Fruit fly (Drosophila melanogaster) whole organism, prepupa: ENCODE results near the gene FucTB.
A peak's percentile ranks its signal among the peaks of the same experiment; 100 is the strongest.

Source experiments
- CG10631 ChIP-seq: fragments of 200-800 bp; sonication (Bioruptor generic); optimal IDR thresholded peaks from 2 replicates; lab custom pipeline; 2016; ENCODE audit warnings: missing biosample characterization, missing genetic modification characterization
- CG10669 ChIP-seq: fragments of 200-800 bp; sonication (Bioruptor generic); optimal IDR thresholded peaks from 3 replicates; lab custom pipeline; 2018; ENCODE audit warnings: missing biosample characterization, mild to moderate bottlenecking, missing genetic modification characterization, moderate library complexity
- CG11294 ChIP-seq: fragments of 200-800 bp; sonication (Bioruptor generic); IDR thresholded peaks from 2 replicates; pipeline ENCODE4 v1.3.6; 2022; ENCODE audit warnings: missing biosample characterization, missing genetic modification characterization
- CG11762 ChIP-seq: fragments of 200-800 bp; sonication (Bioruptor generic); optimal IDR thresholded peaks from 3 replicates; lab custom pipeline; 2016; ENCODE audit warnings: missing biosample characterization, missing genetic modification characterization; ENCODE audit not compliant: insufficient read depth
- CG16779 ChIP-seq: fragments of 200-800 bp; sonication (Bioruptor generic); optimal IDR thresholded peaks from 3 replicates; lab custom pipeline; 2017; ENCODE audit warnings: missing biosample characterization, mild to moderate bottlenecking, missing genetic modification characterization
- CG3032 ChIP-seq: fragments of 200-800 bp; optimal IDR thresholded peaks from 2 replicates; lab custom pipeline; 2019; ENCODE audit warnings: missing biosample characterization, mild to moderate bottlenecking, missing genetic modification characterization, moderate library complexity
- CG31627 ChIP-seq: fragments of 200-800 bp; sonication (Bioruptor generic); optimal IDR thresholded peaks from 3 replicates; lab custom pipeline; 2016; ENCODE audit warnings: missing biosample characterization, missing genetic modification characterization
- CG3919 ChIP-seq: fragments of 200-800 bp; sonication (Bioruptor generic); optimal IDR thresholded peaks from 3 replicates; lab custom pipeline; 2016; ENCODE audit warnings: missing biosample characterization, missing genetic modification characterization
- CG6276 ChIP-seq: fragments of 200-800 bp; sonication (Bioruptor generic); optimal IDR thresholded peaks from 2 replicates; lab custom pipeline; 2017; ENCODE audit warnings: missing biosample characterization, mild to moderate bottlenecking, missing genetic modification characterization
- CG6792 ChIP-seq: fragments of 200-800 bp; sonication (Bioruptor generic); optimal IDR thresholded peaks from 3 replicates; lab custom pipeline; 2016; ENCODE audit warnings: missing biosample characterization, missing genetic modification characterization
- CG6808 ChIP-seq: fragments of 200-800 bp; sonication (Bioruptor generic); optimal IDR thresholded peaks from 3 replicates; lab custom pipeline; 2017; ENCODE audit warnings: missing biosample characterization, missing genetic modification characterization, mild to moderate bottlenecking, moderate library complexity, missing genetic modification reagents
- CG6854 ChIP-seq: fragments of 200-800 bp; sonication (Bioruptor generic); optimal IDR thresholded peaks from 2 replicates; lab custom pipeline; 2017; ENCODE audit warnings: missing biosample characterization, mild to moderate bottlenecking, missing genetic modification characterization
- CG7368 ChIP-seq: fragments of 200-800 bp; sonication (Bioruptor generic); optimal IDR thresholded peaks from 3 replicates; lab custom pipeline; 2016; ENCODE audit warnings: missing biosample characterization, missing genetic modification characterization
- CG8319 ChIP-seq: fragments of 200-800 bp; sonication (Bioruptor generic); optimal IDR thresholded peaks from 3 replicates; lab custom pipeline; 2016; ENCODE audit warnings: missing biosample characterization, missing genetic modification characterization
- Eip75B ChIP-seq: fragments of 200-800 bp; sonication (Bioruptor generic); optimal IDR thresholded peaks from 3 replicates; lab custom pipeline; 2016; ENCODE audit warnings: missing biosample characterization, missing genetic modification characterization
- Eip78C ChIP-seq: fragments of 200-800 bp; sonication (Bioruptor generic); peaks from one replicate; lab custom pipeline; 2016; ENCODE audit warnings: missing biosample characterization, missing genetic modification characterization
- Hr38 ChIP-seq: sonication (Bioruptor generic); optimal IDR thresholded peaks from 2 replicates; lab custom pipeline; 2016; ENCODE audit warnings: missing biosample characterization, missing genetic modification characterization
- Hr39 ChIP-seq: fragments of 200-800 bp; sonication (Bioruptor generic); optimal IDR thresholded peaks from 2 replicates; lab custom pipeline; 2016; ENCODE audit warnings: missing biosample characterization, missing genetic modification characterization
- Lpt ChIP-seq: fragments of 200-800 bp; sonication (Bioruptor generic); optimal IDR thresholded peaks from 3 replicates; lab custom pipeline; 2016; ENCODE audit warnings: missing biosample characterization, missing genetic modification characterization
- Met ChIP-seq: fragments of 200-800 bp; sonication (Bioruptor generic); optimal IDR thresholded peaks from 3 replicates; lab custom pipeline; 2016; ENCODE audit warnings: missing biosample characterization, missing genetic modification characterization
- OdsH ChIP-seq: fragments of 200-800 bp; sonication (Bioruptor generic); optimal IDR thresholded peaks from 3 replicates; lab custom pipeline; 2016; ENCODE audit warnings: missing biosample characterization, missing genetic modification characterization
- Smox ChIP-seq: fragments of 200-800 bp; sonication (Bioruptor generic); optimal IDR thresholded peaks from 3 replicates; lab custom pipeline; 2016; ENCODE audit warnings: missing biosample characterization, missing genetic modification characterization
- Sox102F ChIP-seq: fragments of 200-800 bp; sonication (Bioruptor generic); optimal IDR thresholded peaks from 2 replicates; lab custom pipeline; 2016; ENCODE audit warnings: missing biosample characterization, mild to moderate bottlenecking, missing genetic modification characterization
- Sox14 ChIP-seq: fragments of 200-800 bp; sonication (Bioruptor generic); optimal IDR thresholded peaks from 3 replicates; lab custom pipeline; 2016; ENCODE audit warnings: missing biosample characterization, missing genetic modification characterization
- dsx ChIP-seq: fragments of 200-800 bp; optimal IDR thresholded peaks from 3 replicates; lab custom pipeline; 2019; ENCODE audit warnings: missing biosample characterization, mild to moderate bottlenecking, missing genetic modification characterization, moderate library complexity; ENCODE audit not compliant: poor library complexity, severe bottlenecking
- eg ChIP-seq: fragments of 200-800 bp; sonication (Bioruptor generic); IDR thresholded peaks from 3 replicates; pipeline ENCODE4 v1.3.6; 2022; ENCODE audit warnings: missing biosample characterization, missing genetic modification characterization
- esn ChIP-seq: fragments of 200-800 bp; sonication (Bioruptor generic); optimal IDR thresholded peaks from 2 replicates; lab custom pipeline; 2016; ENCODE audit warnings: missing biosample characterization, mild to moderate bottlenecking, missing genetic modification characterization, moderate library complexity
- fd59A ChIP-seq: fragments of 200-800 bp; sonication (Bioruptor generic); optimal IDR thresholded peaks from 2 replicates; lab custom pipeline; 2017; ENCODE audit warnings: missing biosample characterization, mild to moderate bottlenecking, missing genetic modification characterization, missing genetic modification reagents
- fkh ChIP-seq: fragments of 200-800 bp; sonication (Bioruptor generic); optimal IDR thresholded peaks from 3 replicates; lab custom pipeline; 2017; ENCODE audit warnings: missing biosample characterization, mild to moderate bottlenecking, missing genetic modification characterization, moderate library complexity
- lz ChIP-seq: fragments of 200-800 bp; sonication (Bioruptor generic); optimal IDR thresholded peaks from 3 replicates; lab custom pipeline; 2016; ENCODE audit warnings: missing biosample characterization, missing genetic modification characterization
- net ChIP-seq: fragments of 200-800 bp; sonication (Bioruptor generic); optimal IDR thresholded peaks from 3 replicates; lab custom pipeline; 2016; ENCODE audit warnings: missing biosample characterization, missing genetic modification characterization
- ss ChIP-seq, 2 experiments: fragments of 200-800 bp; sonication (Bioruptor generic); optimal IDR thresholded peaks; 2 replicates in 1 of 2; 3 replicates in 1 of 2; lab custom pipeline; 2017 to 2018; ENCODE audit warnings: mild to moderate bottlenecking in 2 of 2, missing biosample characterization in 2 of 2, missing genetic modification characterization in 2 of 2, moderate library complexity in 1 of 2
- topi ChIP-seq: fragments of 200-800 bp; sonication (Bioruptor generic); optimal IDR thresholded peaks from 3 replicates; lab custom pipeline; 2016; ENCODE audit warnings: missing biosample characterization, missing genetic modification characterization
- vri ChIP-seq: fragments of 200-800 bp; sonication (Bioruptor generic); optimal IDR thresholded peaks from 3 replicates; lab custom pipeline; 2016; ENCODE audit warnings: missing biosample characterization, mild to moderate bottlenecking, missing genetic modification characterization

Gene FucTB

DNA sequence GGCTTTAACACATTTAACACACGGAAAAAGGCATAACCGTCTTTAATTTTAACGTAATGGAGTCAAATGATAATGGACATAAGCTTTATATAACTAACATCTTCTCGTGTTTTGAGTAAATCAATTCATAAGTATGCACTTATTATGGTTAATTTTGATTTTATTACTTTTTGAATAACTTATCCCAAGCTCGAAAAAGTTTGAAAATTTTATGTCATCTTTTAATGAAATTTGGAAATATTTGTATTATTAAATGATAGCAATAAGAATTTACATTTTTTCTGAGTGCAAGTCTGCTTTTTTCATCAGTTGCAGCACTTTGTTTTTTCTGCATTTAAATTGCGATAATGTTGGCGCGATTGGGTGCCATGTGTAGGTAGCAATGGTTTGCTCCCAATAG is 17.0 kb upstream of the FucTB start (continued):
- TF ChIP-seq CG6792 (peak; percentile 39), Met (GFP tag; lab: Kevin White, UChicago) (peak; percentile 70), Eip75B (peak; percentile 57), CG6854 (GFP tag; lab: Kevin White, UChicago) (no peak), CG3032 (tag; lab: Kevin White, UChicago) (peak; percentile 53), CG3919 (GFP tag; lab: Kevin White, UChicago) (peak; percentile 70), CG6808 (GFP tag; lab: Kevin White, UChicago) (peak; percentile 45), lz (GFP tag; lab: Kevin White, UChicago) (peak; percentile 50), Hr39 (GFP tag; lab: Kevin White, UChicago) (peak; percentile 33), Sox102F (GFP tag; lab: Kevin White, UChicago) (peak; percentile 42), CG10631 (peak; percentile 68), topi (GFP tag; lab: Kevin White, UChicago) (peak; percentile 53), CG10669 (peak; percentile 55), CG31627 (peak; percentile 42), ss (GFP tag; optimal IDR thresholded peaks at IDR 0.05; lab: Kevin White, UChicago) (peak; percentile 10 to 41), OdsH (GFP tag; lab: Kevin White, UChicago) (peak; percentile 72), Hr38 (GFP tag; lab: Kevin White, UChicago) (no peak), eg (GFP tag; lab: Robert Waterston, UW) (peak; percentile 82), esn (GFP tag; lab: Kevin White, UChicago) (peak; percentile 74), Eip78C (peak; percentile 91)

DNA sequence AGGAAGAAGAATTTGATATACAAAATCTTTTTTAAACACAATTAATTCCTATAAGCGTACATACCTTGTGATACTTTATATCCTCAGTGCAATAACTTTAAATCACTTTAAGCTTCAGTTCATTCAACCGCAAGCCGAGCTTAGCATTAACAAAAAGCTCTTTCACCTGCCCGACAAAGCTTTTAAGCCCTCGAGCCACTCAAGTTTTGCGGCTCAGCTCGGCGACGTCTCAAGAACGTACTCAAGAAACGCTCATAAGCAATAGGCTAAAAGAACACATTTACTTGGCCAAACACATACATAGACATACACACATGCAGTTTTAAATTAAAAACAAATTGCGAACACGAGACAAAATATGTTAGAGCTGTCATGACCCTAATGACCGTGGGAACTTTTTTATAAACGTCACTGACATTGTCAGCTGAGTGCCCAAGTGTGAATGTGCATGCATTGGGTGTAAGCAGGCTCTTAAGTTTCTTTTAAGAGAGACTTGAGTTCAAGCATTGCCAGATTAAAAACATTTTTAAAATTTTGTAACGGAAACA is 15.6 kb upstream of the FucTB start:
- peak; percentile 26 for TF ChIP-seq dsx (GFP tag; lab: Kevin White, UChicago)
- TF ChIP-seq vri (GFP tag; lab: Kevin White, UChicago) = no peak
- TF ChIP-seq Eip78C = peak; percentile 42
- TF ChIP-seq ss (GFP tag; optimal IDR thresholded peaks at IDR 0.05; lab: Kevin White, UChicago) = no peak
- no peak for TF ChIP-seq CG11762 (GFP tag; lab: Kevin White, UChicago)
- no peak for TF ChIP-seq fkh (GFP tag; lab: Kevin White, UChicago)
- no peak for TF ChIP-seq CG6854 (GFP tag; lab: Kevin White, UChicago)
- TF ChIP-seq CG11294 (GFP tag; lab: Robert Waterston, UW) = no peak
- no peak for TF ChIP-seq CG7368
- TF ChIP-seq, all 60 proteins: peak for 2

DNA sequence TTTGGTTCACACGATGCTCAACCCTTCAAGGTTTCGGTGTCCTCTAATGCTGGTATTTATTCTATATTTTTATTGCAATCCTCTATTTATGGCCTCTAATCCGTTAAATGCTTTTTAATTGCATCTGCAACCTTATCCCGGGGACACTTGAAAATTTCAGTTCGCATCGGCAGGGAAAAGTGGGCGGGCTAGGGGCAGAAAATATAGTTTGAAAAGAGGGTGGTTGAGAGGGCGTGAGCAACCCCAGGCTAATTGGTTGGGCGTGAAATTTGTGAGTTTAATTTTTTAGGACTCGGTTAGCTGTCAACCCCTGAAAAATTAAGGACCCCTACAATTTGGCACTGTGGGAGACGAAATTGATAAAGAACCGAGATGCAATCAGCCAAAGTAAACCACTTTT is 14.9 kb upstream of the FucTB start:
- TF ChIP-seq fkh (GFP tag; lab: Kevin White, UChicago) (no peak), Lpt (GFP tag; lab: Kevin White, UChicago) (no peak), CG10631 (no peak), CG6276 (no peak), vri (GFP tag; lab: Kevin White, UChicago) (no peak)
- TF ChIP-seq, all 60 proteins: peak for 0

DNA sequence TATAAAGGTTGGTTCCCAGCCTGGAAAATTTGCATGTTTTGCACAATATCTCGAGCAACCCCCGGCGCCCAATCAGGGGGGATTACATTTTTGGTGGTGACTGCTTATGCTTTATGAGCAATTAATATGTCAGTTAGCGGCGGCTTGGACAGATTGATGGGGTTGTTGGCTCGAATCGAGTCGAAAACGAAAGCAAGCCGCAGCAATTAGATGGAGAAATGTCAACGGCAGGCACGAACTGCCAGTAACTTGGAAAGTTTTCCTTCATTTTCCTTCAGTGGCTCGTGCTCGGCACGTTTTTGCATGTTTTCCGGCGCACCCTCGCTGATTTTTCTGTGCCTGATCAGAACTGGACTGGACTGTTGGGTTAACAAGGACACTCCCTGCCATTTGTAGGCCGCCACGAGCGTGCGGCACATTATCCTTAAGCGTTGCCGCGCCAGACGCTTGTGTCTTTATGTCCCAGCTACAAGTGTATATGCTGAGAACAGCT is 12.0 kb upstream of the FucTB start:
- TF ChIP-seq fd59A (GFP tag; lab: Kevin White, UChicago) (no peak), CG16779 (tag; lab: Kevin White, UChicago) (no peak), Smox (GFP tag; lab: Kevin White, UChicago) (no peak), net (no peak), CG11294 (GFP tag; lab: Robert Waterston, UW) (no peak), CG8319 (GFP tag; lab: Kevin White, UChicago) (no peak), CG3032 (tag; lab: Kevin White, UChicago) (no peak), Sox14 (GFP tag; lab: Kevin White, UChicago) (no peak), ss (GFP tag; optimal IDR thresholded peaks at IDR 0.05; lab: Kevin White, UChicago) (no peak)
